Fruit fly (Drosophila melanogaster): ENCODE measurements around the gene sip2.
A peak's percentile ranks its signal among the peaks of the same experiment; 100 is the strongest.

sip2 gene

dm6 chr2L:6968013-6968517 is 4.2 kb upstream of the sip2 start (continued):
- peak; percentile 16 for TF ChIP-seq CG4707 (GFP tag; optimal IDR thresholded peaks at IDR 0.05)
- no peak for TF ChIP-seq Hey (tag; optimal IDR thresholded peaks at IDR 0.05)
- no peak for TF ChIP-seq fd64A (GFP tag; optimal IDR thresholded peaks at IDR 0.05)
- peak; percentile 48 for TF ChIP-seq CHES-1-like (GFP tag; optimal IDR thresholded peaks at IDR 0.05)
- no peak for TF ChIP-seq CG9797 (GFP tag; optimal IDR thresholded peaks at IDR 0.05)
- TF ChIP-seq inv (GFP tag; IDR thresholded peaks at IDR 0.05; ENCODE audit: partially characterized antibody): no peak
- peak; percentile 22 for TF ChIP-seq Chrac-16 (GFP tag; optimal IDR thresholded peaks at IDR 0.05)
- TF ChIP-seq CG8388 (GFP tag; optimal IDR thresholded peaks at IDR 0.05): peak; percentile 31
- TF ChIP-seq CG6854 (GFP tag; optimal IDR thresholded peaks at IDR 0.05): peak; percentile 60
- TF ChIP-seq rib (GFP tag; IDR thresholded peaks at IDR 0.05): no peak; the same call in 1 of the 2 replicates
- TF ChIP-seq NC2α (GFP tag; optimal IDR thresholded peaks at IDR 0.05): peak; percentile 9
- TF ChIP-seq chm (GFP tag; IDR thresholded peaks at IDR 0.05): 0 out of 2 replicates have a peak, but pooled peaks have one; percentile 18
- TF ChIP-seq zen (tag; optimal IDR thresholded peaks at IDR 0.05): no peak
- peak; percentile 41 for TF ChIP-seq CG4424 (GFP tag; optimal IDR thresholded peaks at IDR 0.05)
- TF ChIP-seq CG33213 (GFP tag; optimal IDR thresholded peaks at IDR 0.05): peak; percentile 26
- TF ChIP-seq dimm (GFP tag; IDR thresholded peaks at IDR 0.05): no peak
- TF ChIP-seq Fer1 (GFP tag; optimal IDR thresholded peaks at IDR 0.05): peak; percentile 63
- no peak for TF ChIP-seq CG3407 (GFP tag; optimal IDR thresholded peaks at IDR 0.05)
- TF ChIP-seq CG4328 (GFP tag; optimal IDR thresholded peaks at IDR 0.05): no peak
- no peak for TF ChIP-seq hth (optimal IDR thresholded peaks at IDR 0.05)
- TF ChIP-seq C15 (GFP tag; IDR thresholded peaks at IDR 0.05): no peak
- peak; percentile 70 for TF ChIP-seq unc-4 (GFP tag; IDR thresholded peaks at IDR 0.05; ENCODE audit: partially characterized antibody)
- TF ChIP-seq jigr1 (GFP tag; IDR thresholded peaks at IDR 0.05): no peak
- TF ChIP-seq CG18011 (GFP tag; optimal IDR thresholded peaks at IDR 0.05): peak; percentile 28
- TF ChIP-seq Dref (GFP tag; IDR thresholded peaks at IDR 0.05): peak; percentile 59
- TF ChIP-seq CG18619 (GFP tag; optimal IDR thresholded peaks at IDR 0.05): peak; percentile 41
- peak; percentile 33 for TF ChIP-seq vfl (GFP tag; optimal IDR thresholded peaks at IDR 0.05)
- TF ChIP-seq CG34376 (GFP tag; optimal IDR thresholded peaks at IDR 0.05): peak; percentile 41
- no peak for TF ChIP-seq gsb (GFP tag; IDR thresholded peaks at IDR 0.05)
- peak; percentile 43; the same call in 1 of the 2 replicates for TF ChIP-seq Xrp1 (GFP tag; IDR thresholded peaks at IDR 0.05)
- TF ChIP-seq B-H2 (GFP tag; optimal IDR thresholded peaks at IDR 0.05): no peak
- TF ChIP-seq kay (GFP tag; optimal IDR thresholded peaks at IDR 0.05): peak; percentile 12
- TF ChIP-seq Ravus (GFP tag; IDR thresholded peaks at IDR 0.05): no peak
- no peak for TF ChIP-seq Sin3A (optimal IDR thresholded peaks at IDR 0.05)
- no peak for TF ChIP-seq CG6683 (GFP tag; optimal IDR thresholded peaks at IDR 0.05)
- TF ChIP-seq sim (GFP tag; IDR thresholded peaks at IDR 0.05): no peak
- TF ChIP-seq nerfin-2 (GFP tag; IDR thresholded peaks at IDR 0.05; ENCODE audit: partially characterized antibody): peak; percentile 66; the same call in 1 of the 2 replicates
- TF ChIP-seq Poxn (GFP tag; IDR thresholded peaks at IDR 0.05): no peak
- TF ChIP-seq chif (GFP tag; optimal IDR thresholded peaks at IDR 0.05): peak in 1 of 2 experiments; percentile 56
- no peak for TF ChIP-seq pfk (GFP tag; optimal IDR thresholded peaks at IDR 0.05)
- TF ChIP-seq insv (GFP tag; optimal IDR thresholded peaks at IDR 0.05): no peak
- TF ChIP-seq wdn (GFP tag; IDR thresholded peaks at IDR 0.05): 0 out of 2 replicates have a peak, but pooled peaks have one; percentile 44
- no peak for TF ChIP-seq slou (GFP tag; optimal IDR thresholded peaks at IDR 0.05)
- peak; percentile 88 for TF ChIP-seq zen2 (GFP tag; IDR thresholded peaks at IDR 0.05; ENCODE audit: partially characterized antibody)
- no peak for TF ChIP-seq Spps (tag; optimal IDR thresholded peaks at IDR 0.05)
- peak in 1 of 2 experiments; percentile 26 for TF ChIP-seq Eip74EF (GFP tag; optimal IDR thresholded peaks at IDR 0.05)
- TF ChIP-seq CG1832 (GFP tag; optimal IDR thresholded peaks at IDR 0.05): no peak
- peak; percentile 9 for TF ChIP-seq bigmax (GFP tag; optimal IDR thresholded peaks at IDR 0.05)
- peak; percentile 40 for TF ChIP-seq CG2712 (tag; optimal IDR thresholded peaks at IDR 0.05)
- TF ChIP-seq Mrtf (GFP tag; IDR thresholded peaks at IDR 0.05): no peak; the same call in 2 of the 3 replicates
- TF ChIP-seq CG15479 (GFP tag; optimal IDR thresholded peaks at IDR 0.05): no peak

Measured in whole organism, embryonic.